Fruit fly (Drosophila melanogaster) whole organism, wandering third instar larva: ENCODE measurements around the gene mRpL49.

ENCODE experiments used
- CG9705 ChIP-seq: fragments of 200-800 bp; sonication (Bioruptor generic); optimal IDR thresholded peaks from 2 replicates; lab custom pipeline; 2018; ENCODE audit warnings: missing biosample characterization, mild to moderate bottlenecking, missing genetic modification characterization
- CrebA ChIP-seq: fragments of 200-800 bp; sonication (Bioruptor generic); optimal IDR thresholded peaks from 2 replicates; lab custom pipeline; 2016; ENCODE audit warnings: missing biosample characterization, mild to moderate bottlenecking, missing genetic modification characterization, borderline replicate concordance
- Dfd ChIP-seq: fragments of >200 bp; optimal IDR thresholded peaks from 2 replicates; lab custom pipeline; 2017; ENCODE audit warnings: missing biosample characterization, missing genetic modification characterization
- Dif ChIP-seq: fragments of 200-275, 200-300 bp; sonication (Bioruptor generic); optimal IDR thresholded peaks from 2 replicates; lab custom pipeline; 2018; ENCODE audit warnings: missing biosample characterization, missing genetic modification characterization; ENCODE audit not compliant: partially characterized antibody
- GATAd ChIP-seq: sonication (Bioruptor generic); optimal IDR thresholded peaks from 2 replicates; lab custom pipeline; 2016; ENCODE audit warnings: missing biosample characterization, missing genetic modification characterization
- HLH106 ChIP-seq: fragments of 200-800 bp; optimal IDR thresholded peaks from 3 replicates; lab custom pipeline; 2019; ENCODE audit warnings: missing biosample characterization, mild to moderate bottlenecking, missing genetic modification characterization, moderate library complexity
- Hnf4 ChIP-seq: fragments of 200-800 bp; sonication (Bioruptor generic); optimal IDR thresholded peaks from 2 replicates; lab custom pipeline; 2016; ENCODE audit warnings: missing biosample characterization, mild to moderate bottlenecking, missing genetic modification characterization
- Hr78 ChIP-seq: fragments of >200 bp; optimal IDR thresholded peaks from 2 replicates; lab custom pipeline; 2017; ENCODE audit warnings: missing biosample characterization, missing genetic modification characterization
- Hr83 ChIP-seq: fragments of 200-300 bp; sonication (Bioruptor generic); optimal IDR thresholded peaks from 2 replicates; lab custom pipeline; 2016; ENCODE audit warnings: missing biosample characterization, mild to moderate bottlenecking, missing genetic modification characterization, moderate library complexity; ENCODE audit not compliant: poor library complexity, severe bottlenecking
- Jra ChIP-seq: sonication (Bioruptor generic); optimal IDR thresholded peaks from 2 replicates; lab custom pipeline; 2016; ENCODE audit warnings: missing biosample characterization, missing genetic modification characterization
- Myc ChIP-seq: fragments of >200 bp; optimal IDR thresholded peaks from 2 replicates; lab custom pipeline; 2017
- N ChIP-seq: fragments of >200 bp; optimal IDR thresholded peaks from 2 replicates; lab custom pipeline; 2018; ENCODE audit warnings: missing biosample characterization, missing external identifiers, missing genetic modification characterization
- OdsH ChIP-seq: fragments of 200-800 bp; sonication (Bioruptor generic); optimal IDR thresholded peaks from 2 replicates; lab custom pipeline; 2016; ENCODE audit warnings: missing biosample characterization, mild to moderate bottlenecking, missing genetic modification characterization
- Rel ChIP-seq, 2 experiments: fragments of 200-800 bp; sonication (Bioruptor generic) in 1 of 2; optimal IDR thresholded peaks; 2 replicates in 1 of 2; 3 replicates in 1 of 2; lab custom pipeline; 2016 to 2019; ENCODE audit warnings: mild to moderate bottlenecking in 2 of 2, missing biosample characterization in 2 of 2, missing genetic modification characterization in 2 of 2, moderate library complexity in 1 of 2
- Sp1 ChIP-seq: fragments of 200-800 bp; sonication (Bioruptor generic); optimal IDR thresholded peaks from 3 replicates; lab custom pipeline; 2019; ENCODE audit warnings: missing biosample characterization, mild to moderate bottlenecking, missing genetic modification characterization, moderate library complexity
- br ChIP-seq: fragments of 200-800 bp; sonication (Bioruptor generic); optimal IDR thresholded peaks from 2 replicates; lab custom pipeline; 2016; ENCODE audit warnings: missing biosample characterization, missing genetic modification characterization
- brk ChIP-seq: fragments of 200-800 bp; sonication (Bioruptor generic); optimal IDR thresholded peaks from 2 replicates; lab custom pipeline; 2016; ENCODE audit warnings: missing biosample characterization, mild to moderate bottlenecking, missing genetic modification characterization
- dl ChIP-seq, 2 experiments: fragments of 175-275, 200-275 bp in 1 of 2; fragments of 200-275 bp in 1 of 2; sonication (Bioruptor generic); optimal IDR thresholded peaks; lab custom pipeline; 2018; ENCODE audit warnings: mild to moderate bottlenecking in 2 of 2, missing biosample characterization in 2 of 2, missing genetic modification characterization in 2 of 2, moderate library complexity in 2 of 2; ENCODE audit not compliant: partially characterized antibody in 2 of 2, insufficient read depth in 1 of 2
- dmrt93B ChIP-seq: fragments of 200-800 bp; sonication (Bioruptor generic); optimal IDR thresholded peaks from 2 replicates; lab custom pipeline; 2018; ENCODE audit warnings: missing biosample characterization, mild to moderate bottlenecking, missing genetic modification characterization
- ey ChIP-seq: fragments of 200-800 bp; sonication (Bioruptor generic); optimal IDR thresholded peaks from 2 replicates; lab custom pipeline; 2016; ENCODE audit warnings: missing biosample characterization, missing genetic modification characterization
- foxo ChIP-seq, 2 experiments: fragments of 200-800 bp; sonication (Bioruptor generic); optimal IDR thresholded peaks; 2 replicates in 1 of 2; 3 replicates in 1 of 2; lab custom pipeline; 2016 to 2017; ENCODE audit warnings: missing biosample characterization in 2 of 2, missing genetic modification characterization in 2 of 2
- fru ChIP-seq: fragments of 200-800 bp; sonication (Bioruptor generic); optimal IDR thresholded peaks from 3 replicates; lab custom pipeline; 2016; ENCODE audit warnings: missing biosample characterization, mild to moderate bottlenecking, missing genetic modification characterization
- h ChIP-seq: fragments of 200-800 bp; sonication (Bioruptor generic); optimal IDR thresholded peaks from 3 replicates; lab custom pipeline; 2016; ENCODE audit warnings: missing biosample characterization, mild to moderate bottlenecking, missing genetic modification characterization
- jim ChIP-seq: fragments of 175-275, 200-325 bp; sonication (Bioruptor generic); optimal IDR thresholded peaks from 2 replicates; lab custom pipeline; 2016; ENCODE audit warnings: missing biosample characterization, mild to moderate bottlenecking, missing genetic modification characterization
- lola ChIP-seq: fragments of >200 bp; optimal IDR thresholded peaks from 2 replicates; lab custom pipeline; 2017; ENCODE audit warnings: missing biosample characterization, missing genetic modification characterization
- pan ChIP-seq: fragments of >200 bp; optimal IDR thresholded peaks from 2 replicates; lab custom pipeline; 2017
- psq ChIP-seq: fragments of 200-800 bp; sonication (Bioruptor generic); optimal IDR thresholded peaks from 3 replicates; lab custom pipeline; 2017; ENCODE audit warnings: missing biosample characterization, mild to moderate bottlenecking, missing genetic modification characterization, moderate library complexity
- sage ChIP-seq: fragments of 200-800 bp; sonication (Bioruptor generic); optimal IDR thresholded peaks from 2 replicates; lab custom pipeline; 2016; ENCODE audit warnings: missing biosample characterization, mild to moderate bottlenecking, missing genetic modification characterization
- sv ChIP-seq: fragments of 200-800 bp; sonication (Bioruptor generic); optimal IDR thresholded peaks from 3 replicates; lab custom pipeline; 2016; ENCODE audit warnings: missing biosample characterization, missing genetic modification characterization
- tai ChIP-seq: sonication (Bioruptor generic); optimal IDR thresholded peaks from 2 replicates; lab custom pipeline; 2016; ENCODE audit warnings: missing biosample characterization, missing genetic modification characterization
- usp ChIP-seq: fragments of >200 bp; optimal IDR thresholded peaks from 2 replicates; lab custom pipeline; 2017; ENCODE audit warnings: missing biosample characterization, missing genetic modification characterization
- woc ChIP-seq: sonication (Bioruptor generic); optimal IDR thresholded peaks from 2 replicates; lab custom pipeline; 2016; ENCODE audit warnings: missing biosample characterization, mild to moderate bottlenecking, missing genetic modification characterization

The mRpL49 gene

dm6 chrX:12906914-12907313 is at the start of gene mRpL49:
Gene mRpL49, plus strand, starts transcription at chrX:12907105.
- TF ChIP-seq Jra (GFP tag; lab: Kevin White, UChicago) (no peak), GATAd (no peak), woc (GFP tag; lab: Kevin White, UChicago) (peak; percentile 30), CrebA (no peak), Myc (lab: Kevin White, UChicago) (no peak), brk (GFP tag; lab: Kevin White, UChicago) (no peak), foxo (GFP tag; optimal IDR thresholded peaks at IDR 0.05; lab: Kevin White, UChicago) (no peak)

DNA sequence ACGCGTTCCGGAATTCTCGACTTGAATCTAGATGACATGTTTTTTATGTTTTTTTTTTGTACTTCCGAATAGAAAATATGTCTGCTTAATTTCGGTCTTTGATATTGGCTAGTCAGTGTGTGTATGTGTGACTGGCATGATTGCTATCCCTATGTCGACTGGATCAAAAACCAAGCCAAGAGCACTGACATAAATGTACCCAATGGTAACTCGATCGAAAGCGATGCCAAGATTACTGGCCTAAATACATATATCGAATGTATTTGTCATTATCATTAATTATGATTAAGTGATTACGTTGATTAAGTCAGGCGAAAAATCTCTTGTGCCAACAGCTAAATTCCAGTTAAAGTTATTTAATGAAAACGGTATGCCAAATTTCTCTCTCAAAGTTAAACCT is 49.3 kb upstream of the mRpL49 start, which contains the start of gene CG4661:
Gene CG4661, minus strand, starts transcription at position 101 of the 400 bp plus-strand sequence.
- TF ChIP-seq HLH106 (no peak), psq (GFP tag; lab: Kevin White, UChicago) (no peak), ey (GFP tag; lab: Kevin White, UChicago) (no peak), tai (GFP tag; lab: Kevin White, UChicago) (no peak), h (no peak), Dif (GFP tag; lab: Kevin White, UChicago) (no peak), CG9705 (no peak), dmrt93B (GFP tag; lab: Kevin White, UChicago) (no peak), fru (GFP tag; lab: Kevin White, UChicago) (no peak), dl (GFP tag; optimal IDR thresholded peaks at IDR 0.05; lab: Kevin White, UChicago; ENCODE audit: insufficient read depth in 1 of 2, partially characterized antibody in 2 of 2) (no peak), Hr83 (GFP tag; lab: Kevin White, UChicago) (no peak), Hnf4 (no peak), jim (no peak), br (no peak), pan (lab: Kevin White, UChicago) (no peak), woc (GFP tag; lab: Kevin White, UChicago) (no peak), Rel (GFP tag; optimal IDR thresholded peaks at IDR 0.05; lab: Kevin White, UChicago) (no peak), Rel (tag; optimal IDR thresholded peaks at IDR 0.05; lab: Kevin White, UChicago) (no peak), sv (no peak), N (GFP tag; lab: Kevin White, UChicago) (no peak)
- TF ChIP-seq, all 38 proteins: peak for 0

DNA sequence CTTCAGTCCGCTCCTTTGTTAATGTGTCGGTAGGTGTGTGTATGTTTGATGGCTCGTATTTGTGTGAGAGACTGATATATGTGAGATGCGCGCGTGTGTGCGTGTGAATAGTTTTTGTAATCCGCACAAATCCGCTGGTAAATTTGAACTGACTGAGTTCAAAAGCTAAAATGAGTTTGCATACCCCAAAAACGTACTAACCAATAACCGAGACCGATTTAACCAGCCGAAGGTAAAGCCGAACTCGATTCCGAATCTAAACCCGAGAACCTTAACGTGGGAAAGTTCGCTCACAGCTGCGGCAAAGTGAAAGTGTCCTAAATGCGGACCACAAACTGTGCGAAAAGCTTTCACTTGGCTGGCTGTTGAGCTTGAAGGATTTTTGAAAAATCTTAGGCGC is 38.3 kb upstream of the mRpL49 start:
- TF ChIP-seq Dfd (GFP tag; lab: Kevin White, UChicago) (no peak), CG9705 (no peak), jim (no peak), Sp1 (GFP tag; lab: Kevin White, UChicago) (no peak), brk (GFP tag; lab: Kevin White, UChicago) (no peak), GATAd (no peak), h (no peak), Hr78 (GFP tag; lab: Kevin White, UChicago) (no peak), Hr83 (GFP tag; lab: Kevin White, UChicago) (no peak), sv (no peak), pan (lab: Kevin White, UChicago) (no peak), sage (GFP tag; lab: Kevin White, UChicago) (no peak), lola (no peak), Hnf4 (no peak)

DNA sequence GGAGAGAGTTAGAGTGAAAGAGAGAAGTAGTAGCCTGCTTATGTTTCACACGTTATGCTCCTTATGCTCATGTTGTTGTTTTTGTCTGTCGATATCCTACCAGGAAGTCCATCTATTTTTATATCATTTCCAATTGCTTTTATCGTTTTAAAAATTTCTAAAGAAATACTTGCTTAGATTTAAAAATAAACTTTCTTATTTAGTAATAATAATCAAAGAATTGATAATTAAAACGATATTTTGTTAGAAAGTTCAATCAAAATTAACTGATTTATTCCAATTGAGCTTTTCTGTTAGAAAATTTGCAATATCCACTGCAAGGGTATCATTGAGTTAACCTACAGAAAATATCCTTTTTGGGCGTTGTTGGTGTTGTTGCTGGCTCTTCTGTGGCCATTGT is 37.1 kb upstream of the mRpL49 start:
- TF ChIP-seq lola, result no peak
- peak; percentile 4 for TF ChIP-seq HLH106

DNA sequence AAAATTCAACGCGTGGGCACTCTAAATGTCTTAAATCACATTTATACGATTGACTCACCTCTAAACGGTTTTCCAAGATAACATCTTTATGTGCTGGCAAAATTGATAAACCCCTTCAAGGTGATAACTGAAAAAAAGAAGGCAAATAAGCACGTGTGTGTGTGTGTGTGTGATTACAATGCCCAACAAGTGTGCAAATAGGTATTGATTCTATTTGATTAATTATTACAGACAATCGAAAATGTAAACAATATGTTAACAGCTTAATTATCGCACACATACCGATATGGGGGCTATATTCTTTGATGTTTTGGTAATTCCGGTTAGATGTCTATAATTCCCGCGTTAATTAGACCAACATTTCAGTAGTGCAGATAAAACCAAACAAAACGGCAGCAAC is 20.4 kb upstream of the mRpL49 start:
- no peak for TF ChIP-seq dl (GFP tag; optimal IDR thresholded peaks at IDR 0.05; lab: Kevin White, UChicago; ENCODE audit: insufficient read depth in 1 of 2, partially characterized antibody in 2 of 2)
- no peak for TF ChIP-seq Rel (GFP tag; optimal IDR thresholded peaks at IDR 0.05; lab: Kevin White, UChicago)
- TF ChIP-seq Rel (tag; optimal IDR thresholded peaks at IDR 0.05; lab: Kevin White, UChicago), result no peak
- TF ChIP-seq ey (GFP tag; lab: Kevin White, UChicago), result no peak
- no peak for TF ChIP-seq usp
- no peak for TF ChIP-seq tai (GFP tag; lab: Kevin White, UChicago)
- TF ChIP-seq Jra (GFP tag; lab: Kevin White, UChicago), result no peak
- no peak for TF ChIP-seq sage (GFP tag; lab: Kevin White, UChicago)
- TF ChIP-seq psq (GFP tag; lab: Kevin White, UChicago), result no peak
- TF ChIP-seq br, result no peak
- no peak for TF ChIP-seq dmrt93B (GFP tag; lab: Kevin White, UChicago)
- TF ChIP-seq Hnf4, result no peak
- TF ChIP-seq jim, result no peak
- TF ChIP-seq foxo (GFP tag; optimal IDR thresholded peaks at IDR 0.05; lab: Kevin White, UChicago), result no peak
- no peak for TF ChIP-seq OdsH (GFP tag; lab: Kevin White, UChicago)
